Worm (Caenorhabditis elegans) whole organism, midembryonic: ENCODE data around the gene map-1.

ENCODE experiments used
- T22C8.4 ChIP-seq: fragments of 200-800 bp; sonication (Bioruptor generic); IDR thresholded peaks from 2 replicates; pipeline ENCODE4 v1.3.6; 2022; ENCODE audit warnings: missing genetic modification characterization, missing compliant biosample characterization
- cog-1 ChIP-seq: sonication (generic microtip); optimal IDR thresholded peaks from 2 replicates; lab custom pipeline; 2016; ENCODE audit warnings: missing genetic modification characterization, missing compliant biosample characterization
- flt-1 ChIP-seq: fragments of 200-800 bp; sonication (Bioruptor generic); IDR thresholded peaks from 2 replicates; pipeline ENCODE4 v1.3.6; 2022; ENCODE audit warnings: missing genetic modification characterization, missing compliant biosample characterization
- klf-2 ChIP-seq: fragments of 200-800 bp; sonication (Bioruptor generic); conservative IDR thresholded peaks from 2 replicates; pipeline ENCODE4 v1.3.6; 2022; ENCODE audit warnings: missing genetic modification reagents, missing genetic modification characterization, missing compliant biosample characterization
- ref-1 ChIP-seq: fragments of 200-800 bp; sonication (Bioruptor generic); conservative IDR thresholded peaks from 2 replicates; pipeline ENCODE4 v1.3.6; 2022; ENCODE audit warnings: missing genetic modification reagents, missing genetic modification characterization, missing compliant biosample characterization
- tab-1 ChIP-seq: fragments of 200-800 bp; sonication (Bioruptor generic); IDR thresholded peaks from 2 replicates; pipeline ENCODE4 v1.3.6; 2022; ENCODE audit warnings: missing genetic modification characterization, missing compliant biosample characterization
- ztf-23 ChIP-seq: fragments of 200-800 bp; sonication (Bioruptor generic); IDR thresholded peaks from 2 replicates; pipeline ENCODE4 v1.3.6; 2022; ENCODE audit warnings: missing genetic modification reagents, missing genetic modification characterization, missing compliant biosample characterization
- ztf-29 ChIP-seq: fragments of 200-800 bp; sonication (Bioruptor generic); IDR thresholded peaks from 2 replicates; pipeline ENCODE4 v1.3.6; 2022; ENCODE audit warnings: missing genetic modification reagents, missing genetic modification characterization, missing compliant biosample characterization

DNA sequence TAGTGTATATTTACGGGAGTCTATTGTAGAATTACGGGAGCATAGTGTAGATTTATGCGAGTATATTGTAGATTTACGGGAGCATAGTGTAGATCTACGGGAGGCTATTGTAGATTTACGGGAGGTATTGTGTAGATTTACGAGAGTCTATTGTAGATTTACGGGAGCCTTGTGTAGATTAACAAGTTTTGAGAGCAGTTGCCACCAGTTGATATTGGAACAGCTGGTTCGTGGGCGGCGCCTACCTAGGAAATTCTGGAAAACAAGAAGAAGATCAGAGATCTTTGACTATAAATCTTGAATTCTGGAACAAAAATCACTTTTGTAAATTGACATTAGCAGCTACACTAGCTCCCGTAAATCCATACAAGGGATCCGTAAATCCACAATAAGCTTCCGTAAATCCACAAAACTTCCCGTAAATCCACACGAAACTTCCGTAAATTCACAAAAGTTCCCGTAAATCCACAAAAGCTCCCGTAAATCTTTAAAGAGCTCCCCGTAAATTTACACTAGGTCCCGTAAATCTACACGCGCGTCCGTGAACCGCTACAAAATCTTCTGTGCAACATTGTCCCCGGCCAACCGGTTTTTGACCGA, 33.8 kb downstream of the map-1 start:
- TF ChIP-seq cog-1 (tag; lab: Kevin White, UChicago) (no peak), tab-1 (GFP tag; lab: Robert Waterston, UW) (no peak), T22C8.4 (GFP tag; lab: Robert Waterston, UW) (no peak), klf-2 (GFP tag; lab: Robert Waterston, UW) (no peak), flt-1 (GFP tag; lab: Robert Waterston, UW) (no peak), ztf-29 (GFP tag; lab: Robert Waterston, UW) (no peak), ztf-23 (GFP tag; lab: Robert Waterston, UW) (no peak), ref-1 (no peak)
